Fruit fly (Drosophila melanogaster) whole organism, adult: Measurements from ENCODE around the gene tup.

Source experiments
- CG11617 ChIP-seq: fragments of 200-800 bp; sonication (Bioruptor generic); optimal IDR thresholded peaks from 2 replicates; lab custom pipeline; 2017; ENCODE audit warnings: mild to moderate bottlenecking, missing biosample characterization, missing genetic modification reagents, missing genetic modification characterization
- CG14711 ChIP-seq: fragments of 200-800 bp; sonication (Bioruptor generic); optimal IDR thresholded peaks from 2 replicates; lab custom pipeline; 2018; ENCODE audit warnings: missing biosample characterization, mild to moderate bottlenecking, missing genetic modification characterization, moderate library complexity
- CG33017 ChIP-seq: fragments of 200-800 bp; sonication (Bioruptor generic); optimal IDR thresholded peaks from 2 replicates; lab custom pipeline; 2018; ENCODE audit warnings: missing biosample characterization, mild to moderate bottlenecking, missing genetic modification characterization, moderate library complexity
- Clk ChIP-seq: fragments of 200-800 bp; sonication (Bioruptor generic); optimal IDR thresholded peaks from 2 replicates; lab custom pipeline; 2017; ENCODE audit warnings: missing biosample characterization, missing genetic modification characterization
- cnc ChIP-seq, 2 experiments: fragments of >200 bp; optimal IDR thresholded peaks; 2 replicates each; lab custom pipeline; 2017
- kay ChIP-seq: fragments of 200-800 bp; sonication (Bioruptor generic); peaks from one replicate; lab custom pipeline; 2016; ENCODE audit warnings: missing biosample characterization, missing genetic modification characterization, borderline replicate concordance

DNA sequence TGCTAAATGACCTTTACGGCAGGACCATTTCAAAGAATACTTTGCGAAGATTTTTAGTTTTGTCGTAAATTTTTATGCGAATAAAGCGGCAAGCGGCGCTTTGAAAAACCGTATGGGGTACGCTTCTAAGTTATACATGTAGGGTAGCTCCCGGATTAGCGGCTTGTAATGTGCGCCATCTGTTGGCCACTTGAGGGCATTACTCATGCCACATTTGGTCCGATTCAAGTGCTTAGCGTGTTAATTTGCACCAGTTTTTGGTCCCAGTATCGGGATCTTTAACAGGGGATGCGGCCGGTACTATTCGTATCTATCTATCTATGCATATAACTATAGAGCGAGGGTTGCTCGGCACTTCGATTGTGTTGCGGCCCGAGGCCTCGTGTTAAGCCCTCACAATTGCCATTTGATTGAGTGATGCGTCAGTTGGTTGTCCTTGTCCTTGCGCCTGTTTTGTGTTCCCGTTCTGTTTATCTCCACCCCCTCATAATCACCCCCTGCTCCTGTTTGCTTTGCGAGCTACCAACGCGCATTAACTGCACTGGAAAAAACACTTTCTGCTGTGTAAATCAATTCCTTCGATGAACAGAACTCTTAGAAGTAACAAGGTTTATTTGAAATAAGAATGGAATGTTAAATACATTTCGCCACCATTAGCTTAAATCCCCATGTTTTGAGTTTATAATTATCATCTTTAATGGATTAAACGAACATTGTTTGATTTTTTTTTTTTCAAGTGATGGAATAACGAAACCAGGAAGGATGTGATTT, 49.5 kb upstream of the tup start:
- TF ChIP-seq CG11617 (GFP tag; lab: Kevin White, UChicago), result no peak
- TF ChIP-seq cnc (optimal IDR thresholded peaks at IDR 0.05; lab: Kevin White, UChicago), result no peak
- TF ChIP-seq CG14711 (tag; lab: Kevin White, UChicago), result no peak
- no peak for TF ChIP-seq CG33017 (tag; lab: Kevin White, UChicago)
- TF ChIP-seq Clk (GFP tag; lab: Kevin White, UChicago), result no peak
- TF ChIP-seq kay (GFP tag; lab: Kevin White, UChicago), result no peak
